Fruit fly (Drosophila melanogaster) whole organism, pupa: ENCODE results near the gene CG11309.

ENCODE experiments used
- CG10348 ChIP-seq: fragments of 200-800 bp; sonication (Bioruptor generic); IDR thresholded peaks from 2 replicates; pipeline ENCODE4 v1.3.6; 2022; ENCODE audit warnings: missing biosample characterization, missing genetic modification characterization
- EcR ChIP-seq: fragments of 200-800 bp; sonication (Bioruptor generic); optimal IDR thresholded peaks from 3 replicates; lab custom pipeline; 2019; ENCODE audit warnings: missing biosample characterization, missing genetic modification characterization, mild to moderate bottlenecking, moderate library complexity, missing genetic modification reagents
- Pif1A ChIP-seq: fragments of 200-800 bp; sonication (Bioruptor generic); optimal IDR thresholded peaks from 3 replicates; lab custom pipeline; 2016; ENCODE audit warnings: missing biosample characterization, missing genetic modification characterization

dm6 chr3L:21291055-21291454 lies 13.4 kb downstream of the CG11309 start:
- TF ChIP-seq EcR (GFP tag; lab: Kevin White, UChicago) (no peak), Pif1A (GFP tag; lab: Kevin White, UChicago) (no peak), CG10348 (no peak)
